Worm (Caenorhabditis elegans): ENCODE results near the gene C54F6.17.

DNA sequence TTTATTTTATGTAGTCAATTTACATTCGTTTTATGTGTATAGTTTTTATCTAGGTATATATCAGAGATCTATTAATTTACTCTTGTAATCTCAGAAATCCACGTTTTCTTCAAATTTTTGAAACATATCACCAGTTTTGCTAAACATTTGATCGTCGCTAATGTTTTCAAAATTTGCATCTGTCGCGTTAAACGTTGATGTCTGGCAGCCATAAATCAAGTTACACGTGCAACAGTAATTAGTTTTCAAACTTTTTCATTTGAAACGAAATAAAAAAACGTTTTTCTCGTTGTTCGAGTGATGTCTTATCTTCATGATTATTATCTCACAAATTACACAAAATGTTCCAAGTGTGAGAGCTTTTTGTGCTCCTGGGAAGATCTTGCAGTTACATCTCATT, 29.8 kb upstream of the C54F6.17 start, which contains the start of gene srh-79:
- no peak for TF ChIP-seq spr-1 (tag; optimal IDR thresholded peaks at IDR 0.05)
- no peak for TF ChIP-seq php-3 (GFP tag; IDR thresholded peaks at IDR 0.05)
- TF ChIP-seq ZK546.5 (tag; optimal IDR thresholded peaks at IDR 0.05): no peak
- TF ChIP-seq ceh-32 (tag; optimal IDR thresholded peaks at IDR 0.05; ENCODE audit: poor library complexity): no peak
- TF ChIP-seq ztf-11 (tag; optimal IDR thresholded peaks at IDR 0.05): no peak
- no peak for TF ChIP-seq ama-1 (optimal IDR thresholded peaks at IDR 0.05)
- no peak for TF ChIP-seq fos-1 (tag; optimal IDR thresholded peaks at IDR 0.05)
- no peak for TF ChIP-seq nhr-77 (tag; optimal IDR thresholded peaks at IDR 0.05)
- no peak for TF ChIP-seq R02D3.7 (tag; optimal IDR thresholded peaks at IDR 0.05)
- TF ChIP-seq nhr-25 (tag; optimal IDR thresholded peaks at IDR 0.05; ENCODE audit: borderline replicate concordance, insufficient read depth): no peak
- no peak for TF ChIP-seq nhr-111 (GFP tag; optimal IDR thresholded peaks at IDR 0.05)
- no peak for TF ChIP-seq ceh-28 (tag; optimal IDR thresholded peaks at IDR 0.05)

All from whole organism, L4 larva.